Fruit fly (Drosophila melanogaster) whole organism, embryonic: Measurements from ENCODE around the gene Fie.

Experiments
- Adf1 ChIP-seq: fragments of 200-800 bp; sonication (Bioruptor generic); IDR thresholded peaks from 2 replicates; pipeline ENCODE4 v1.3.6; 2022; ENCODE audit warnings: missing biosample characterization, missing genetic modification characterization
- Asciz ChIP-seq: fragments of 200-800 bp; sonication (Bioruptor generic); optimal IDR thresholded peaks from 2 replicates; lab custom pipeline; 2017; ENCODE audit warnings: missing biosample characterization, mild to moderate bottlenecking, missing genetic modification characterization, missing genetic modification reagents
- CG10979 ChIP-seq: fragments of 200-800 bp; sonication (Bioruptor generic); optimal IDR thresholded peaks from 2 replicates; lab custom pipeline; 2018; ENCODE audit warnings: missing biosample characterization, mild to moderate bottlenecking, missing genetic modification characterization, moderate library complexity
- CG11247 ChIP-seq: fragments of 200-800 bp; sonication (Bioruptor generic); IDR thresholded peaks from 2 replicates; pipeline ENCODE4 v1.3.6; 2022; ENCODE audit warnings: missing biosample characterization, missing genetic modification characterization
- CG13424 ChIP-seq: fragments of 200-800 bp; sonication (Bioruptor generic); optimal IDR thresholded peaks from 2 replicates; lab custom pipeline; 2019; ENCODE audit warnings: missing biosample characterization, mild to moderate bottlenecking, missing genetic modification characterization, moderate library complexity
- CG13775 ChIP-seq: fragments of 200-800 bp; sonication (Bioruptor generic); optimal IDR thresholded peaks from 3 replicates; lab custom pipeline; 2017; ENCODE audit warnings: missing biosample characterization, mild to moderate bottlenecking, missing genetic modification characterization
- CG14710 ChIP-seq: fragments of 200-800 bp; sonication (Bioruptor generic); optimal IDR thresholded peaks from 3 replicates; lab custom pipeline; 2019; ENCODE audit warnings: missing biosample characterization, mild to moderate bottlenecking, missing genetic modification characterization, moderate library complexity
- CG1603 ChIP-seq: fragments of 200-800 bp; sonication (Bioruptor generic); optimal IDR thresholded peaks from 2 replicates; lab custom pipeline; 2019; ENCODE audit warnings: missing biosample characterization, mild to moderate bottlenecking, missing genetic modification characterization, moderate library complexity
- CG17359 ChIP-seq: fragments of 200-800 bp; sonication (Bioruptor generic); optimal IDR thresholded peaks from 3 replicates; lab custom pipeline; 2018; ENCODE audit warnings: missing biosample characterization, mild to moderate bottlenecking, missing genetic modification characterization, moderate library complexity
- CG18011 ChIP-seq: fragments of 200-800 bp; sonication (Bioruptor generic); optimal IDR thresholded peaks from 2 replicates; lab custom pipeline; 2017; ENCODE audit warnings: missing biosample characterization, missing genetic modification characterization, mild to moderate bottlenecking, moderate library complexity, missing genotype
- CG18599 ChIP-seq: fragments of 200-800 bp; sonication (Bioruptor generic); optimal IDR thresholded peaks from 3 replicates; lab custom pipeline; 2017; ENCODE audit warnings: missing biosample characterization, missing genetic modification characterization, mild to moderate bottlenecking, moderate library complexity, missing genetic modification reagents
- CG2875 ChIP-seq: fragments of 200-800 bp; sonication (Bioruptor generic); optimal IDR thresholded peaks from 2 replicates; lab custom pipeline; 2017; ENCODE audit warnings: missing biosample characterization, mild to moderate bottlenecking, missing genetic modification characterization, missing genetic modification reagents
- CG31441 ChIP-seq: fragments of 200-800 bp; sonication (Bioruptor generic); IDR thresholded peaks from 2 replicates; pipeline ENCODE4 v1.3.6; 2022; ENCODE audit warnings: missing biosample characterization, missing genetic modification characterization
- CG32772 ChIP-seq: fragments of 200-800 bp; sonication (Bioruptor generic); IDR thresholded peaks from 2 replicates; pipeline ENCODE4 v1.3.6; 2022; ENCODE audit warnings: missing biosample characterization, missing genetic modification characterization
- CG4854 ChIP-seq: fragments of 200-800 bp; sonication (Bioruptor generic); optimal IDR thresholded peaks from 2 replicates; lab custom pipeline; 2016; ENCODE audit warnings: missing biosample characterization, missing genetic modification characterization, inconsistent platforms
- CG5180 ChIP-seq: fragments of 200-800 bp; sonication (Bioruptor generic); optimal IDR thresholded peaks from 3 replicates; lab custom pipeline; 2017; ENCODE audit warnings: missing biosample characterization, missing genetic modification characterization, mild to moderate bottlenecking, moderate library complexity, missing genetic modification reagents
- CG7271 ChIP-seq: fragments of 200-800 bp; sonication (Bioruptor generic); optimal IDR thresholded peaks from 2 replicates; lab custom pipeline; 2018; ENCODE audit warnings: missing biosample characterization, mild to moderate bottlenecking, missing genetic modification characterization, moderate library complexity
- CG9932 ChIP-seq: fragments of 200-800 bp; sonication (Bioruptor generic); IDR thresholded peaks from 2 replicates; pipeline ENCODE4 v1.3.6; 2022; ENCODE audit warnings: missing biosample characterization, missing genetic modification characterization
- D19A ChIP-seq: fragments of 200-800 bp; optimal IDR thresholded peaks from 3 replicates; lab custom pipeline; 2019; ENCODE audit warnings: missing biosample characterization, mild to moderate bottlenecking, missing genetic modification characterization, moderate library complexity
- Ets65A ChIP-seq: fragments of 200-800 bp; sonication (Bioruptor generic); peaks from one replicate; lab custom pipeline; 2016; ENCODE audit warnings: missing biosample characterization, missing genetic modification characterization
- Ets97D ChIP-seq: fragments of 200-800 bp; sonication (Bioruptor generic); optimal IDR thresholded peaks from 3 replicates; lab custom pipeline; 2016; ENCODE audit warnings: missing biosample characterization, missing genetic modification characterization
- HLH4C ChIP-seq: fragments of 200-800 bp; sonication (Bioruptor generic); IDR thresholded peaks from 3 replicates; pipeline ENCODE4 v1.3.6; 2022; ENCODE audit warnings: missing biosample characterization, missing genetic modification characterization; ENCODE audit not compliant: partially characterized antibody
- Hey ChIP-seq: fragments of 200-800 bp; sonication (Bioruptor generic); optimal IDR thresholded peaks from 3 replicates; lab custom pipeline; 2018; ENCODE audit warnings: missing biosample characterization, mild to moderate bottlenecking, missing genetic modification characterization
- HmgD ChIP-seq: fragments of 200-800 bp; sonication (Bioruptor generic); optimal IDR thresholded peaks from 3 replicates; lab custom pipeline; 2016; ENCODE audit warnings: missing biosample characterization, missing genetic modification characterization
- Hsf ChIP-seq: fragments of 200-800 bp; sonication (Bioruptor generic); optimal IDR thresholded peaks from 3 replicates; lab custom pipeline; 2016; ENCODE audit warnings: missing biosample characterization, missing genetic modification characterization
- MBD-R2 ChIP-seq: fragments of 200-800 bp; sonication (Bioruptor generic); IDR thresholded peaks from 2 replicates; pipeline ENCODE4 v1.3.6; 2022; ENCODE audit warnings: missing biosample characterization, missing genetic modification characterization
- Optix ChIP-seq: fragments of 200-800 bp; sonication (Bioruptor generic); IDR thresholded peaks from 3 replicates; pipeline ENCODE4 v1.3.6; 2022; ENCODE audit warnings: missing biosample characterization, missing genetic modification characterization
- Tbp ChIP-seq: fragments of >200 bp; optimal IDR thresholded peaks from 2 replicates; lab custom pipeline; 2018; ENCODE audit warnings: missing biosample characterization, missing genetic modification characterization
- Xbp1 ChIP-seq: fragments of 200-800 bp; sonication (Bioruptor generic); optimal IDR thresholded peaks from 3 replicates; lab custom pipeline; 2016; ENCODE audit warnings: missing biosample characterization, mild to moderate bottlenecking, missing genetic modification characterization
- ab ChIP-seq: fragments of 200-800 bp; sonication (Bioruptor generic); optimal IDR thresholded peaks from 2 replicates; lab custom pipeline; 2016; ENCODE audit warnings: missing biosample characterization, missing genetic modification characterization
- ac ChIP-seq: fragments of 200-800 bp; sonication (Bioruptor generic); optimal IDR thresholded peaks from 3 replicates; lab custom pipeline; 2017; ENCODE audit warnings: missing biosample characterization, mild to moderate bottlenecking, missing genetic modification characterization
- ara ChIP-seq: fragments of 200-800 bp; sonication (Bioruptor generic); IDR thresholded peaks from 2 replicates; pipeline ENCODE4 v1.3.6; 2022; ENCODE audit warnings: missing biosample characterization, missing genetic modification characterization
- bcd ChIP-seq: fragments of 200-800 bp; sonication (Bioruptor generic); optimal IDR thresholded peaks from 2 replicates; lab custom pipeline; 2017; ENCODE audit warnings: missing biosample characterization, mild to moderate bottlenecking, missing genetic modification characterization
- crc ChIP-seq: fragments of 200-800 bp; sonication (Bioruptor generic); optimal IDR thresholded peaks from 2 replicates; lab custom pipeline; 2016; ENCODE audit warnings: missing biosample characterization, missing genetic modification characterization
- ems ChIP-seq: fragments of 200-800 bp; sonication (Bioruptor generic); optimal IDR thresholded peaks from 3 replicates; lab custom pipeline; 2016; ENCODE audit warnings: missing biosample characterization, missing genetic modification characterization
- fd64A ChIP-seq: fragments of 200-800 bp; sonication (Bioruptor generic); optimal IDR thresholded peaks from 3 replicates; lab custom pipeline; 2018; ENCODE audit warnings: missing biosample characterization, mild to moderate bottlenecking, missing genetic modification characterization
- hbn ChIP-seq: fragments of 200-800 bp; sonication (Bioruptor generic); IDR thresholded peaks from 2 replicates; pipeline ENCODE4 v1.3.6; 2022; ENCODE audit warnings: missing biosample characterization, missing genetic modification characterization; ENCODE audit not compliant: partially characterized antibody
- inv ChIP-seq: fragments of 200-800 bp; sonication (Bioruptor generic); IDR thresholded peaks from 2 replicates; pipeline ENCODE4 v1.3.6; 2022; ENCODE audit warnings: missing biosample characterization, missing genetic modification characterization; ENCODE audit not compliant: partially characterized antibody
- klu ChIP-seq: fragments of 200-800 bp; sonication (Bioruptor generic); IDR thresholded peaks from 2 replicates; pipeline ENCODE4 v1.3.6; 2022; ENCODE audit warnings: missing biosample characterization, missing genetic modification characterization
- mld ChIP-seq: fragments of 200-800 bp; sonication (Bioruptor generic); IDR thresholded peaks from 3 replicates; pipeline ENCODE4 v1.3.6; 2022; ENCODE audit warnings: missing biosample characterization, missing genetic modification characterization; ENCODE audit not compliant: partially characterized antibody
- oc ChIP-seq: fragments of 200-800 bp; sonication (Bioruptor generic); optimal IDR thresholded peaks from 2 replicates; lab custom pipeline; 2018; ENCODE audit warnings: missing biosample characterization, mild to moderate bottlenecking, missing genetic modification characterization, moderate library complexity
- odd ChIP-seq: fragments of 200-800 bp; sonication (Bioruptor generic); optimal IDR thresholded peaks from 2 replicates; lab custom pipeline; 2017; ENCODE audit warnings: missing biosample characterization, mild to moderate bottlenecking, missing genetic modification characterization
- pzg ChIP-seq: fragments of 200-800 bp; sonication (Bioruptor generic); optimal IDR thresholded peaks from 3 replicates; lab custom pipeline; 2018; ENCODE audit warnings: missing biosample characterization, mild to moderate bottlenecking, missing genetic modification characterization, moderate library complexity
- ro ChIP-seq: fragments of 200-800 bp; sonication (Bioruptor generic); IDR thresholded peaks from 2 replicates; pipeline ENCODE4 v1.3.6; 2022; ENCODE audit warnings: missing biosample characterization, missing genetic modification characterization
- sens ChIP-seq: fragments of 200-800 bp; sonication (Bioruptor generic); peaks from one replicate; lab custom pipeline; 2016; ENCODE audit warnings: missing biosample characterization, missing genetic modification characterization
- sob ChIP-seq: fragments of 200-800 bp; sonication (Bioruptor generic); IDR thresholded peaks from 2 replicates; pipeline ENCODE4 v1.3.6; 2022; ENCODE audit warnings: missing biosample characterization, missing genetic modification characterization
- stc ChIP-seq: fragments of 200-800 bp; sonication (Bioruptor generic); IDR thresholded peaks from 2 replicates; pipeline ENCODE4 v1.3.6; 2022; ENCODE audit warnings: missing biosample characterization, missing genetic modification characterization
- tll ChIP-seq, 2 experiments: fragments of 200-800 bp in 1 of 2; fragments of >200 bp in 1 of 2; sonication (Bioruptor generic) in 1 of 2; optimal IDR thresholded peaks; 2 replicates each; lab custom pipeline; 2017 to 2019; ENCODE audit warnings: missing biosample characterization in 2 of 2, missing genetic modification characterization in 2 of 2, mild to moderate bottlenecking in 1 of 2, moderate library complexity in 1 of 2
- trh ChIP-seq: fragments of 200-800 bp; sonication (Bioruptor generic); optimal IDR thresholded peaks from 2 replicates; lab custom pipeline; 2016; ENCODE audit warnings: missing biosample characterization, missing genetic modification characterization

Fie gene

DNA sequence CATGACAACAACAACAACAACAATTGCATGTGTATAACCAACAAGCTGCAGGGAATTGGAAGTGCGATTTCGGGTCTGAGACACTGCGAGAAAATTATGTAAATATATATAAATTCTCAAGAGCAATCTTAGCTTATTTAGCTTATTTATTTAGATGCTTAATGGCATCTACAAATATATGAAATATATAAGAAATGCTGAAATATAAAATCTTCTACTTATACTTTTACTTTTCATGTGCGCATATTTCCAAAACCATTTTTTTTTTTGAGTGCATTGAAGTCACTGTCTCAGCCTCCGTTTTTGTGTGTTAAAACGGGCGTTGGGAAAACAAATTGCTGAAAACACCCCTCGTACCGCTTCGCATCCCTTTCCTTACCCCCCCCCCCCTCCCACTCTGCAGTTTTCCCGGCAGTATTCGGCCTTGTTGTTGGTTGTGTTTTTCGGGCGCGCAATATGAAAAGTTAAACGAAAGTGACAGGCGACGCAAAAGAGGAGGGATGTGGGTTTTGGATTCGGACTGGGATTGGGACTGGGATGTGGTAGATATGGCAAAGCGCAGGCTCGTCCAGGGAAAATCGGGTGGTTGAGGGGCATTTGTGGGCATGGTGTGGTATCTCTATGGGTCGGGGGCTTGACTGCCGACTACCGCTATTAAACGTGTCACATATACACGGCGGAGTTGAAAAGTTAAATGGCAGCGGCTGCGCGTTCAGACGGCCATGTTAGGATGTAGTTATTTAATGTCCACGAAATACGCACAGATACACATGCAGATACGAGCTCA lies 37.0 kb upstream of the Fie start (continued):
- peak; percentile 60 for TF ChIP-seq CG13775
- no peak for TF ChIP-seq Ets97D (GFP tag; lab: Kevin White, UChicago)
- TF ChIP-seq Adf1 (GFP tag; lab: Robert Waterston, UW) = no peak
- no peak for TF ChIP-seq HLH4C (GFP tag; lab: Robert Waterston, UW)
- no peak for TF ChIP-seq ems (GFP tag; lab: Kevin White, UChicago)
- TF ChIP-seq Tbp (GFP tag; lab: Kevin White, UChicago) = no peak
- peak; percentile 46 for TF ChIP-seq bcd
- TF ChIP-seq CG7271 (tag; lab: Kevin White, UChicago) = no peak
- no peak for TF ChIP-seq pzg (GFP tag; lab: Kevin White, UChicago)
- peak; percentile 93 for TF ChIP-seq sens (GFP tag; lab: Kevin White, UChicago)
- peak; percentile 3 for TF ChIP-seq Asciz
- TF ChIP-seq ro = no peak
- peak; percentile 63 for TF ChIP-seq CG13424 (tag; lab: Kevin White, UChicago)
- peak; percentile 37 for TF ChIP-seq CG5180 (GFP tag; lab: Kevin White, UChicago)
- TF ChIP-seq CG18011 (GFP tag; lab: Kevin White, UChicago) = no peak
- TF ChIP-seq CG10979 (tag; lab: Kevin White, UChicago) = peak; percentile 78
- peak; percentile 36 for TF ChIP-seq CG18599 (GFP tag; lab: Kevin White, UChicago)
- TF ChIP-seq CG11247 = no peak
- no peak for TF ChIP-seq CG4854 (GFP tag; lab: Kevin White, UChicago)
- no peak for TF ChIP-seq inv (GFP tag; lab: Robert Waterston, UW)
- no peak for TF ChIP-seq klu (GFP tag; lab: Robert Waterston, UW)
- no peak for TF ChIP-seq sob (GFP tag; lab: Robert Waterston, UW)
- TF ChIP-seq ac = no peak
- peak; percentile 68 for TF ChIP-seq CG31441
- no peak for TF ChIP-seq Hey (tag; lab: Kevin White, UChicago)
- TF ChIP-seq stc (GFP tag; lab: Robert Waterston, UW) = peak; percentile 50; the same call in 1 of the 2 replicates
- TF ChIP-seq Xbp1 = peak; percentile 42
- TF ChIP-seq tll (GFP tag; optimal IDR thresholded peaks at IDR 0.05; lab: Kevin White, UChicago) = peak in 1 of 2 experiments; percentile 94
- peak; percentile 75 for TF ChIP-seq CG14710
- peak; percentile 63 for TF ChIP-seq D19A (tag; lab: Kevin White, UChicago)
- TF ChIP-seq oc = peak; percentile 61
- no peak for TF ChIP-seq crc
- TF ChIP-seq CG17359 (tag; lab: Kevin White, UChicago) = peak; percentile 41
- no peak for TF ChIP-seq fd64A
- no peak for TF ChIP-seq HmgD
- TF ChIP-seq Hsf (GFP tag; lab: Kevin White, UChicago) = peak; percentile 28
- peak; percentile 19 for TF ChIP-seq odd (GFP tag; lab: Kevin White, UChicago)
- TF ChIP-seq trh = no peak
- TF ChIP-seq ab (GFP tag; lab: Kevin White, UChicago) = no peak
- TF ChIP-seq CG2875 (GFP tag; lab: Kevin White, UChicago) = peak; percentile 22
- TF ChIP-seq Optix = no peak
- TF ChIP-seq CG9932 (GFP tag; lab: Robert Waterston, UW) = no peak
- TF ChIP-seq Ets65A = peak; percentile 79
- no peak for TF ChIP-seq hbn (GFP tag; lab: Robert Waterston, UW)
- no peak for TF ChIP-seq mld
- TF ChIP-seq ara (GFP tag; lab: Robert Waterston, UW) = peak; percentile 77; the same call in 1 of the 2 replicates
- TF ChIP-seq CG1603 (tag; lab: Kevin White, UChicago) = no peak
- TF ChIP-seq CG32772 (GFP tag; lab: Robert Waterston, UW) = peak; percentile 46; the same call in 1 of the 2 replicates
- TF ChIP-seq MBD-R2 (GFP tag; lab: Robert Waterston, UW) = no peak
